Fruit fly (Drosophila melanogaster) whole organism, pupa: Measurements from ENCODE around the gene CG7607.

Experiments used
- CG12605 ChIP-seq: fragments of 200-800 bp; sonication (Bioruptor generic); IDR thresholded peaks from 2 replicates; pipeline ENCODE4 v1.3.6; 2022; ENCODE audit warnings: missing biosample characterization, missing genetic modification characterization
- CG13204 ChIP-seq: fragments of 200-800 bp; sonication (Bioruptor generic); optimal IDR thresholded peaks from 2 replicates; lab custom pipeline; 2018; ENCODE audit warnings: missing biosample characterization, mild to moderate bottlenecking, missing genetic modification characterization, moderate library complexity
- CG15710 ChIP-seq: fragments of 200-800 bp; sonication (Bioruptor generic); optimal IDR thresholded peaks from 2 replicates; lab custom pipeline; 2018; ENCODE audit warnings: missing biosample characterization, mild to moderate bottlenecking, missing genetic modification characterization, moderate library complexity
- CG32121 ChIP-seq: fragments of 200-800 bp; sonication (Bioruptor generic); IDR thresholded peaks from 2 replicates; pipeline ENCODE4 v1.3.6; 2022; ENCODE audit warnings: missing biosample characterization, missing genetic modification characterization
- CG34367 ChIP-seq: fragments of 200-800 bp; sonication (Bioruptor generic); optimal IDR thresholded peaks from 2 replicates; lab custom pipeline; 2018; ENCODE audit warnings: missing biosample characterization, mild to moderate bottlenecking, missing genetic modification characterization
- CG8159 ChIP-seq: fragments of 200-800 bp; sonication (Bioruptor generic); optimal IDR thresholded peaks from 3 replicates; lab custom pipeline; 2018; ENCODE audit warnings: missing biosample characterization, mild to moderate bottlenecking, missing genetic modification characterization, moderate library complexity
- CG8301 ChIP-seq: fragments of 200-800 bp; sonication (Bioruptor generic); optimal IDR thresholded peaks from 2 replicates; lab custom pipeline; 2018; ENCODE audit warnings: missing biosample characterization, mild to moderate bottlenecking, missing genetic modification characterization
- D1 ChIP-seq: fragments of 200-800 bp; sonication (Bioruptor generic); optimal IDR thresholded peaks from 2 replicates; lab custom pipeline; 2018; ENCODE audit warnings: missing biosample characterization, mild to moderate bottlenecking, missing genetic modification characterization, moderate library complexity
- EcR ChIP-seq: fragments of 200-800 bp; sonication (Bioruptor generic); optimal IDR thresholded peaks from 3 replicates; lab custom pipeline; 2019; ENCODE audit warnings: missing biosample characterization, missing genetic modification characterization, mild to moderate bottlenecking, moderate library complexity, missing genetic modification reagents
- Ets98B ChIP-seq: fragments of 200-800 bp; sonication (Bioruptor generic); IDR thresholded peaks from 2 replicates; pipeline ENCODE4 v1.3.6; 2022; ENCODE audit warnings: missing biosample characterization, missing genetic modification characterization
- Pif1A ChIP-seq: fragments of 200-800 bp; sonication (Bioruptor generic); optimal IDR thresholded peaks from 3 replicates; lab custom pipeline; 2016; ENCODE audit warnings: missing biosample characterization, missing genetic modification characterization
- Pif1B ChIP-seq: fragments of 200-800 bp; sonication (Bioruptor generic); optimal IDR thresholded peaks from 3 replicates; lab custom pipeline; 2016; ENCODE audit warnings: missing biosample characterization, missing genetic modification characterization
- Snoo ChIP-seq: fragments of 200-800 bp; sonication (Bioruptor generic); optimal IDR thresholded peaks from 3 replicates; lab custom pipeline; 2017; ENCODE audit warnings: missing biosample characterization, mild to moderate bottlenecking, missing genetic modification characterization, inconsistent platforms
- fd96Ca ChIP-seq: fragments of 200-800 bp; sonication (Bioruptor generic); IDR thresholded peaks from 3 replicates; pipeline ENCODE4 v1.3.6; 2022; ENCODE audit warnings: missing biosample characterization, missing genetic modification characterization

dm6 chr3L:11227708-11228107, 28.3 kb downstream of the CG7607 start:
- TF ChIP-seq Ets98B (GFP tag; lab: Robert Waterston, UW) (no peak), CG15710 (tag; lab: Kevin White, UChicago) (no peak), Pif1B (no peak), Snoo (tag; lab: Kevin White, UChicago) (no peak), EcR (GFP tag; lab: Kevin White, UChicago) (no peak), Pif1A (GFP tag; lab: Kevin White, UChicago) (no peak), fd96Ca (no peak), CG32121 (no peak), CG34367 (no peak), D1 (tag; lab: Kevin White, UChicago) (no peak), CG12605 (GFP tag; lab: Robert Waterston, UW) (no peak), CG8159 (tag; lab: Kevin White, UChicago) (no peak), CG8301 (no peak), CG13204 (GFP tag; lab: Kevin White, UChicago) (no peak)
